Fruit fly (Drosophila melanogaster): ENCODE results near the gene CG5418.
A peak's percentile ranks its signal among the peaks of the same experiment; 100 is the strongest.

The CG5418 gene

dm6 chr2L:12493101-12493770 lies 40.2 kb upstream of the CG5418 start (continued):
- TF ChIP-seq ci (GFP tag; IDR thresholded peaks at IDR 0.05) (peak; percentile 39; the same call in 1 of the 3 replicates), CG13424 (tag; optimal IDR thresholded peaks at IDR 0.05) (no peak), sima (GFP tag; optimal IDR thresholded peaks at IDR 0.05) (no peak), CG16863 (GFP tag; optimal IDR thresholded peaks at IDR 0.05) (no peak), pnt (GFP tag; optimal IDR thresholded peaks at IDR 0.05) (no peak), cato (GFP tag; optimal IDR thresholded peaks at IDR 0.05; ENCODE audit: borderline replicate concordance) (no peak), gce (GFP tag; IDR thresholded peaks at IDR 0.05) (no peak), Deaf1 (tag; optimal IDR thresholded peaks at IDR 0.05) (peak; percentile 93), CG16779 (GFP tag; IDR thresholded peaks at IDR 0.05) (no peak), sisA (GFP tag; IDR thresholded peaks at IDR 0.05) (no peak), exex (tag; optimal IDR thresholded peaks at IDR 0.05) (peak; percentile 3), unpg (GFP tag; optimal IDR thresholded peaks at IDR 0.05) (no peak), CG3847 (GFP tag; IDR thresholded peaks at IDR 0.05) (no peak), Adf1 (GFP tag; IDR thresholded peaks at IDR 0.05) (peak; percentile 79), da (GFP tag; optimal IDR thresholded peaks at IDR 0.05) (no peak), CG6689 (GFP tag; IDR thresholded peaks at IDR 0.05) (0 out of 2 replicates have a peak, but pooled peaks have one; percentile 17), CG7839 (tag; optimal IDR thresholded peaks at IDR 0.05) (no peak), Tbp (GFP tag; optimal IDR thresholded peaks at IDR 0.05) (no peak), Lpt (GFP tag; optimal IDR thresholded peaks at IDR 0.05) (no peak), az2 (GFP tag; optimal IDR thresholded peaks at IDR 0.05) (no peak), Gsc (GFP tag; IDR thresholded peaks at IDR 0.05) (no peak), CG12769 (tag; optimal IDR thresholded peaks at IDR 0.05) (peak; percentile 60), Opbp (GFP tag; IDR thresholded peaks at IDR 0.05; ENCODE audit: partially characterized antibody) (no peak), CG10654 (GFP tag; optimal IDR thresholded peaks at IDR 0.05) (no peak), CG11093 (GFP tag; IDR thresholded peaks at IDR 0.05) (no peak), Pdp1 (GFP tag; optimal IDR thresholded peaks at IDR 0.05) (peak in 1 of 2 experiments; percentile 40), CG10543 (GFP tag; optimal IDR thresholded peaks at IDR 0.05) (peak; percentile 67), peb (GFP tag; IDR thresholded peaks at IDR 0.05) (no peak), lilli (GFP tag; optimal IDR thresholded peaks at IDR 0.05) (peak; percentile 1), CG15269 (tag; optimal IDR thresholded peaks at IDR 0.05) (peak; percentile 22), CG43689 (GFP tag; IDR thresholded peaks at IDR 0.05) (no peak), Fer1 (GFP tag; optimal IDR thresholded peaks at IDR 0.05) (no peak), HLH54F (GFP tag; optimal IDR thresholded peaks at IDR 0.05) (no peak), CG14710 (tag; optimal IDR thresholded peaks at IDR 0.05) (no peak), seq (GFP tag; IDR thresholded peaks at IDR 0.05) (0 out of 2 replicates have a peak, but pooled peaks have one; percentile 12), rib (GFP tag; IDR thresholded peaks at IDR 0.05) (no peak), disco-r (GFP tag; optimal IDR thresholded peaks at IDR 0.05) (no peak), Dad (GFP tag; optimal IDR thresholded peaks at IDR 0.05) (no peak), Ets65A (GFP tag) (peak; percentile 53), CG10959 (GFP tag; IDR thresholded peaks at IDR 0.05) (no peak), sd (tag; optimal IDR thresholded peaks at IDR 0.05) (peak; percentile 80), dpn (GFP tag; optimal IDR thresholded peaks at IDR 0.05) (no peak), pb (GFP tag; optimal IDR thresholded peaks at IDR 0.05) (no peak), Fer3 (tag; optimal IDR thresholded peaks at IDR 0.05) (no peak), pum (GFP tag; optimal IDR thresholded peaks at IDR 0.05) (no peak), CG7987 (GFP tag; optimal IDR thresholded peaks at IDR 0.05) (no peak), ssp (GFP tag; IDR thresholded peaks at IDR 0.05) (no peak), crp (GFP tag; optimal IDR thresholded peaks at IDR 0.05) (no peak), wdn (GFP tag; IDR thresholded peaks at IDR 0.05) (no peak), Med (GFP tag) (peak; percentile 54), Jarid2 (GFP tag; optimal IDR thresholded peaks at IDR 0.05) (peak; percentile 7)
